Fruit fly (Drosophila melanogaster) S2 (cell line): ENCODE measurements around the gene Dph5.

Source experiments
- CG8478 ChIP-seq: fragments of >200 bp; optimal IDR thresholded peaks from 2 replicates; lab custom pipeline; 2018
- CTCF ChIP-seq, 2 experiments: fragments of >200 bp; optimal IDR thresholded peaks; 2 replicates each; lab custom pipeline; 2018

DNA sequence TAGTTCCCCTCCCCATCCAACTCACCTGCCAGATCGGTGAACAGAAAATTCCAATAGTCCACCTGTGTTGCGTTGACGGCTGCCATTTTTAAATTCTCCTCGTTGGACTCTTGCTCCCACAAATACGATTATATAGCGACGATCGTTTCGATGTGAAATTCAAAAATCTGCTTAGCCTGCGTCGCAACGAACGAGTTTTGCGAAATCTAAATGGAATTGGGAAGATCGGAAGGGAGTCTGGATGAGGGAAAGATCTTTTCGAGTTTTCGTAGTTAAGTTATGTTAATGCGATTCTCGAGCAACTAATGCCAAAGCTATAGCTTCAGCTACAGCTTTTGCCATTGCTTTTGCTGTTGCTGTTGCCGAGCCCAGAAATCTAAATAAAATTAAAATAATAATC lies 22.8 kb downstream of the Dph5 start:
- TF ChIP-seq CTCF (optimal IDR thresholded peaks at IDR 0.05; lab: Kevin White, UChicago) (no peak), CG8478 (lab: Kevin White, UChicago) (no peak)
